Worm (Caenorhabditis elegans): Measurements from ENCODE around the gene F17C8.3.

DNA sequence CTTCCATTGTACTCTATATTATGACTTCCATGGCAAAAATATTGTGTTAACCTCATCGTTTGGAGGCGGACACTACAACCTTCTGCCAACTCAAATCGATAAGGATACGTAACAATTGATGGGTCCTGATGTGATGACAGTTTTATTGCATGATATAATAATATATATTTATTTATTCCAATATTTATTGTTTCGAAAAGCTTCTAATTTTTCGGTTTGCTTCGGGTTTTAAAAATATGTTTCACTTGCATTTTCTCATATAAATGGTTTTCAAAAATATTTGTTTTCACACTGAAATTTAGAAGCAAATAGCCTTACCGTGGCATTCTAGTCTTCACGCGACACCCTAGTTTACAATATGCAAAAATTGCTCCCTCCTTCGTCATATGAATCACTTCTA, 25.1 kb upstream of the F17C8.3 start, which contains the start of gene T04A8.13:
- TF ChIP-seq hlh-30 (tag; optimal IDR thresholded peaks at IDR 0.05; ENCODE audit: insufficient read depth), result no peak
- no peak for TF ChIP-seq unc-39 (tag; optimal IDR thresholded peaks at IDR 0.05)
- no peak for TF ChIP-seq R02D3.7 (tag; optimal IDR thresholded peaks at IDR 0.05)
- TF ChIP-seq nhr-10 (tag; optimal IDR thresholded peaks at IDR 0.05), result no peak
- TF ChIP-seq skn-1 (tag; optimal IDR thresholded peaks at IDR 0.05), result no peak
- no peak for TF ChIP-seq lin-13 (GFP tag; optimal IDR thresholded peaks at IDR 0.05)
- TF ChIP-seq nhr-28 (tag; optimal IDR thresholded peaks at IDR 0.05), result no peak
- TF ChIP-seq ces-1 (GFP tag; optimal IDR thresholded peaks at IDR 0.05), result no peak
- TF ChIP-seq aly-2 (tag; optimal IDR thresholded peaks at IDR 0.05), result no peak
- no peak for TF ChIP-seq ceh-62 (tag; optimal IDR thresholded peaks at IDR 0.05)
- no peak for TF ChIP-seq daf-12 (tag; optimal IDR thresholded peaks at IDR 0.05)
- no peak for TF ChIP-seq tag-97 (GFP tag; IDR thresholded peaks at IDR 0.05)
- TF ChIP-seq php-3 (GFP tag; IDR thresholded peaks at IDR 0.05), result no peak
- no peak for TF ChIP-seq unc-130 (GFP tag; optimal IDR thresholded peaks at IDR 0.05)

Measured in whole organism, L4 larva.